Fruit fly (Drosophila melanogaster): Measurements from ENCODE around the gene TM9SF2.

The TM9SF2 gene

dm6 chr2L:20770242-20770769, 36.2 kb upstream of the TM9SF2 start, which contains the start of gene cad (continued):
- TF ChIP-seq Met (GFP tag; optimal IDR thresholded peaks at IDR 0.05), result peak; percentile 55
- TF ChIP-seq CG11294 (GFP tag; IDR thresholded peaks at IDR 0.05), result no peak
- TF ChIP-seq CG7368 (GFP tag; optimal IDR thresholded peaks at IDR 0.05), result peak; percentile 70
- peak; percentile 36 for TF ChIP-seq achi (GFP tag; optimal IDR thresholded peaks at IDR 0.05)
- TF ChIP-seq OdsH (GFP tag; optimal IDR thresholded peaks at IDR 0.05), result peak; percentile 19
- no peak for TF ChIP-seq Hr4 (GFP tag; optimal IDR thresholded peaks at IDR 0.05)
- TF ChIP-seq Eip78C (GFP tag), result no peak
- TF ChIP-seq vri (GFP tag; optimal IDR thresholded peaks at IDR 0.05), result peak; percentile 75
- peak; percentile 51 for TF ChIP-seq CG9139 (GFP tag; optimal IDR thresholded peaks at IDR 0.05)
- peak; percentile 0 for TF ChIP-seq spab (GFP tag; optimal IDR thresholded peaks at IDR 0.05)
- TF ChIP-seq CG6854 (GFP tag; optimal IDR thresholded peaks at IDR 0.05), result peak; percentile 46
- TF ChIP-seq CG10669 (GFP tag; optimal IDR thresholded peaks at IDR 0.05), result no peak

- TF ChIP-seq CG1621 (tag; optimal IDR thresholded peaks at IDR 0.05) (no peak), Ets21C (GFP tag; optimal IDR thresholded peaks at IDR 0.05) (no peak), CG8632 (GFP tag; optimal IDR thresholded peaks at IDR 0.05) (no peak), CG11762 (GFP tag; optimal IDR thresholded peaks at IDR 0.05; ENCODE audit: insufficient read depth) (no peak), lz (GFP tag; optimal IDR thresholded peaks at IDR 0.05) (no peak), dac (GFP tag; optimal IDR thresholded peaks at IDR 0.05) (no peak), Sox102F (GFP tag; optimal IDR thresholded peaks at IDR 0.05) (no peak), cyc (GFP tag; optimal IDR thresholded peaks at IDR 0.05) (no peak), CG32006 (GFP tag; optimal IDR thresholded peaks at IDR 0.05) (no peak), CG3032 (tag; optimal IDR thresholded peaks at IDR 0.05) (no peak)
Observed at dm6 chr2L:20768568-20769071, 34.5 kb upstream of the TM9SF2 start.

- TF ChIP-seq CG34406 (GFP tag; optimal IDR thresholded peaks at IDR 0.05) (no peak), CG6792 (GFP tag; optimal IDR thresholded peaks at IDR 0.05) (no peak), spab (GFP tag; optimal IDR thresholded peaks at IDR 0.05) (no peak), CG1621 (tag; optimal IDR thresholded peaks at IDR 0.05) (no peak), CG31627 (GFP tag; optimal IDR thresholded peaks at IDR 0.05) (no peak), Eip78C (GFP tag) (no peak), fd59A (GFP tag; optimal IDR thresholded peaks at IDR 0.05) (no peak), dac (GFP tag; optimal IDR thresholded peaks at IDR 0.05) (no peak), Blimp-1 (GFP tag; optimal IDR thresholded peaks at IDR 0.05) (no peak), CG8119 (GFP tag; IDR thresholded peaks at IDR 0.05) (no peak), Lpt (GFP tag; optimal IDR thresholded peaks at IDR 0.05) (no peak), Hr4 (GFP tag; optimal IDR thresholded peaks at IDR 0.05) (no peak), CG3919 (GFP tag; optimal IDR thresholded peaks at IDR 0.05) (no peak)
Observed at dm6 chr2L:20764663-20765062, 30.6 kb upstream of the TM9SF2 start.

dm6 chr2L:20761951-20762538, 27.9 kb upstream of the TM9SF2 start:
- TF ChIP-seq CG1621 (tag; optimal IDR thresholded peaks at IDR 0.05) (peak; percentile 40), esn (GFP tag; optimal IDR thresholded peaks at IDR 0.05) (peak; percentile 86), CG8319 (GFP tag; optimal IDR thresholded peaks at IDR 0.05) (peak; percentile 69), svp (GFP tag) (peak; percentile 91), CG3919 (GFP tag; optimal IDR thresholded peaks at IDR 0.05) (peak; percentile 83), Eip93F (GFP tag; optimal IDR thresholded peaks at IDR 0.05) (peak; percentile 55), CG7368 (GFP tag; optimal IDR thresholded peaks at IDR 0.05) (peak; percentile 74), CG6854 (GFP tag; optimal IDR thresholded peaks at IDR 0.05) (peak; percentile 60), CG8632 (GFP tag; optimal IDR thresholded peaks at IDR 0.05) (peak; percentile 88), CG11294 (GFP tag; IDR thresholded peaks at IDR 0.05) (peak; percentile 76), CG6792 (GFP tag; optimal IDR thresholded peaks at IDR 0.05) (peak; percentile 78), eg (GFP tag; IDR thresholded peaks at IDR 0.05) (peak; percentile 86), Ets21C (GFP tag; optimal IDR thresholded peaks at IDR 0.05) (peak; percentile 41), CG16779 (tag; optimal IDR thresholded peaks at IDR 0.05) (peak; percentile 69), spab (GFP tag; optimal IDR thresholded peaks at IDR 0.05) (peak; percentile 66), fkh (GFP tag; optimal IDR thresholded peaks at IDR 0.05) (no peak), CG32006 (GFP tag; optimal IDR thresholded peaks at IDR 0.05) (peak; percentile 75), topi (GFP tag; optimal IDR thresholded peaks at IDR 0.05) (peak; percentile 84), Sox102F (GFP tag; optimal IDR thresholded peaks at IDR 0.05) (peak; percentile 77), Eip75B (GFP tag; optimal IDR thresholded peaks at IDR 0.05) (peak; percentile 57), ss (GFP tag; optimal IDR thresholded peaks at IDR 0.05) (peak; percentile 58 to 74), CG31627 (GFP tag; optimal IDR thresholded peaks at IDR 0.05) (peak; percentile 59), CG6276 (GFP tag; optimal IDR thresholded peaks at IDR 0.05) (peak; percentile 61), acj6 (GFP tag; optimal IDR thresholded peaks at IDR 0.05) (peak; percentile 85), CG11762 (GFP tag; optimal IDR thresholded peaks at IDR 0.05; ENCODE audit: insufficient read depth) (peak; percentile 64), CG8119 (GFP tag; IDR thresholded peaks at IDR 0.05) (peak; percentile 79), vri (GFP tag; optimal IDR thresholded peaks at IDR 0.05) (peak; percentile 64)

Data from whole organism, prepupa.